Fruit fly (Drosophila melanogaster) whole organism, embryonic: ENCODE data around the gene Gk1.

Experiments
- ATbp ChIP-seq: fragments of 200-800 bp; sonication (Bioruptor generic); optimal IDR thresholded peaks from 2 replicates; lab custom pipeline; 2017; ENCODE audit warnings: missing biosample characterization, mild to moderate bottlenecking, missing genetic modification characterization, missing genetic modification reagents
- Antp ChIP-seq: fragments of 200-800 bp; sonication (Bioruptor generic); optimal IDR thresholded peaks from 3 replicates; lab custom pipeline; 2016; ENCODE audit warnings: missing biosample characterization, missing genetic modification characterization
- Atf-2 ChIP-seq: fragments of 200-800 bp; sonication (Bioruptor generic); optimal IDR thresholded peaks from 2 replicates; lab custom pipeline; 2016; ENCODE audit warnings: missing biosample characterization, missing genetic modification characterization
- CG10321 ChIP-seq: fragments of 200-800 bp; sonication (Bioruptor generic); IDR thresholded peaks from 2 replicates; pipeline ENCODE4 v1.3.6; 2022; ENCODE audit warnings: missing biosample characterization, missing genetic modification characterization
- CG11093 ChIP-seq: fragments of 200-800 bp; sonication (Bioruptor generic); IDR thresholded peaks from 3 replicates; pipeline ENCODE4 v1.3.6; 2022; ENCODE audit warnings: missing biosample characterization, missing genetic modification characterization
- CG11456 ChIP-seq: fragments of 200-800 bp; sonication (Bioruptor generic); IDR thresholded peaks from 3 replicates; pipeline ENCODE4 v1.3.6; 2022; ENCODE audit warnings: missing biosample characterization, missing genetic modification characterization
- CG11695 ChIP-seq: fragments of 200-800 bp; sonication (Bioruptor generic); IDR thresholded peaks from 3 replicates; pipeline ENCODE4 v1.3.6; 2022; ENCODE audit warnings: missing biosample characterization, missing genetic modification characterization
- CG12744 ChIP-seq: fragments of 200-800 bp; sonication (Bioruptor generic); optimal IDR thresholded peaks from 2 replicates; lab custom pipeline; 2016; ENCODE audit warnings: missing biosample characterization, missing genetic modification characterization
- CG13296 ChIP-seq: fragments of 200-800 bp; sonication (Bioruptor generic); optimal IDR thresholded peaks from 3 replicates; lab custom pipeline; 2018; ENCODE audit warnings: missing biosample characterization, mild to moderate bottlenecking, missing genetic modification characterization
- CG14050 ChIP-seq: fragments of 200-800 bp; sonication (Bioruptor generic); IDR thresholded peaks from 3 replicates; pipeline ENCODE4 v1.3.6; 2022; ENCODE audit warnings: missing biosample characterization, missing genetic modification characterization
- CG16813 ChIP-seq: fragments of 200-800 bp; sonication (Bioruptor generic); IDR thresholded peaks from 3 replicates; pipeline ENCODE4 v1.3.6; 2022; ENCODE audit warnings: missing biosample characterization, missing genetic modification characterization; ENCODE audit not compliant: partially characterized antibody
- CG2129 ChIP-seq: fragments of 200-800 bp; sonication (Bioruptor generic); IDR thresholded peaks from 2 replicates; pipeline ENCODE4 v1.3.6; 2022; ENCODE audit warnings: missing biosample characterization, missing genetic modification characterization; ENCODE audit not compliant: partially characterized antibody
- CG3163 ChIP-seq: fragments of 200-800 bp; sonication (Bioruptor generic); optimal IDR thresholded peaks from 3 replicates; lab custom pipeline; 2016; ENCODE audit warnings: missing biosample characterization, missing genetic modification characterization
- CG4424 ChIP-seq: fragments of 200-800 bp; sonication (Bioruptor generic); optimal IDR thresholded peaks from 3 replicates; lab custom pipeline; 2016; ENCODE audit warnings: missing biosample characterization, missing genetic modification characterization
- CG5245 ChIP-seq: fragments of 200-800 bp; sonication (Bioruptor generic); optimal IDR thresholded peaks from 3 replicates; lab custom pipeline; 2016; ENCODE audit warnings: missing biosample characterization, missing genetic modification characterization
- CG5953 ChIP-seq: fragments of 200-800 bp; sonication (Bioruptor generic); IDR thresholded peaks from 2 replicates; pipeline ENCODE4 v1.3.6; 2022; ENCODE audit warnings: missing biosample characterization, missing genetic modification characterization
- CG6272 ChIP-seq: fragments of 200-800 bp; sonication (Bioruptor generic); IDR thresholded peaks from 2 replicates; pipeline ENCODE4 v1.3.6; 2022; ENCODE audit warnings: missing biosample characterization, missing genetic modification characterization
- CG6689 ChIP-seq: fragments of 200-800 bp; sonication (Bioruptor generic); IDR thresholded peaks from 2 replicates; pipeline ENCODE4 v1.3.6; 2022; ENCODE audit warnings: missing biosample characterization, missing genetic modification characterization
- CG6791 ChIP-seq: fragments of 200-800 bp; sonication (Bioruptor generic); IDR thresholded peaks from 3 replicates; pipeline ENCODE4 v1.3.6; 2022; ENCODE audit warnings: missing biosample characterization, missing genetic modification characterization; ENCODE audit not compliant: partially characterized antibody
- CG9797 ChIP-seq: fragments of 200-800 bp; sonication (Bioruptor generic); optimal IDR thresholded peaks from 3 replicates; lab custom pipeline; 2018; ENCODE audit warnings: missing biosample characterization, mild to moderate bottlenecking, missing genetic modification characterization
- CG9876 ChIP-seq: fragments of 200-800 bp; sonication (Bioruptor generic); optimal IDR thresholded peaks from 2 replicates; lab custom pipeline; 2016; ENCODE audit warnings: missing biosample characterization, missing genetic modification characterization
- Chrac-16 ChIP-seq: fragments of 200-800 bp; sonication (Bioruptor generic); optimal IDR thresholded peaks from 3 replicates; lab custom pipeline; 2016; ENCODE audit warnings: missing biosample characterization, missing genetic modification characterization
- Eip74EF ChIP-seq, 2 experiments: fragments of 200-800 bp in 1 of 2; fragments of >200 bp in 1 of 2; sonication (Bioruptor generic) in 1 of 2; optimal IDR thresholded peaks; 2 replicates each; lab custom pipeline; 2017 to 2019; ENCODE audit warnings: missing biosample characterization in 2 of 2, missing genetic modification characterization in 2 of 2, mild to moderate bottlenecking in 1 of 2, moderate library complexity in 1 of 2
- Hey ChIP-seq: fragments of 200-800 bp; sonication (Bioruptor generic); optimal IDR thresholded peaks from 3 replicates; lab custom pipeline; 2018; ENCODE audit warnings: missing biosample characterization, mild to moderate bottlenecking, missing genetic modification characterization
- Lhr ChIP-seq: fragments of 200-800 bp; sonication (Bioruptor generic); optimal IDR thresholded peaks from 3 replicates; lab custom pipeline; 2017; ENCODE audit warnings: mild to moderate bottlenecking, missing biosample characterization, missing genetic modification reagents, missing genetic modification characterization
- Med ChIP-seq: fragments of 200-800 bp; sonication (Bioruptor generic); peaks from one replicate; lab custom pipeline; 2016; ENCODE audit warnings: missing biosample characterization, missing genetic modification characterization, mild to moderate bottlenecking, inconsistent platforms, moderate library complexity
- Mrtf ChIP-seq: fragments of 200-800 bp; sonication (Bioruptor generic); IDR thresholded peaks from 3 replicates; pipeline ENCODE4 v1.3.6; 2022; ENCODE audit warnings: missing biosample characterization, missing genetic modification characterization
- NFAT ChIP-seq: fragments of 200-800 bp; sonication (Bioruptor generic); IDR thresholded peaks from 2 replicates; pipeline ENCODE4 v1.3.6; 2022; ENCODE audit warnings: missing biosample characterization, missing genetic modification characterization
- Nf-YA ChIP-seq: fragments of 200-800 bp; sonication (Bioruptor generic); IDR thresholded peaks from 2 replicates; pipeline ENCODE4 v1.3.6; 2022; ENCODE audit warnings: missing biosample characterization, missing genetic modification characterization
- Oli ChIP-seq: fragments of 200-800 bp; sonication (Bioruptor generic); optimal IDR thresholded peaks from 2 replicates; lab custom pipeline; 2018; ENCODE audit warnings: missing biosample characterization, mild to moderate bottlenecking, missing genetic modification characterization, moderate library complexity
- Side ChIP-seq: fragments of 200-800 bp; sonication (Bioruptor generic); optimal IDR thresholded peaks from 2 replicates; lab custom pipeline; 2016; ENCODE audit warnings: missing biosample characterization, missing genetic modification characterization
- Sin3A ChIP-seq: fragments of >200 bp; optimal IDR thresholded peaks from 2 replicates; lab custom pipeline; 2018
- ato ChIP-seq: fragments of 200-800 bp; sonication (Bioruptor generic); IDR thresholded peaks from 2 replicates; pipeline ENCODE4 v1.3.6; 2022; ENCODE audit warnings: missing biosample characterization, missing genetic modification characterization; ENCODE audit not compliant: partially characterized antibody
- btn ChIP-seq: fragments of 200-800 bp; sonication (Bioruptor generic); optimal IDR thresholded peaks from 2 replicates; lab custom pipeline; 2016; ENCODE audit warnings: missing biosample characterization, missing genetic modification characterization
- croc ChIP-seq: fragments of 200-800 bp; sonication (Bioruptor generic); conservative IDR thresholded peaks from 3 replicates; pipeline ENCODE4 v1.3.6; 2022; ENCODE audit warnings: missing biosample characterization, missing genetic modification characterization
- dmrt11E ChIP-seq: fragments of 200-800 bp; sonication (Bioruptor generic); optimal IDR thresholded peaks from 3 replicates; lab custom pipeline; 2018; ENCODE audit warnings: missing biosample characterization, mild to moderate bottlenecking, missing genetic modification characterization, moderate library complexity
- emc ChIP-seq: fragments of 200-800 bp; sonication (Bioruptor generic); optimal IDR thresholded peaks from 2 replicates; lab custom pipeline; 2016; ENCODE audit warnings: missing biosample characterization, missing genetic modification characterization
- esg ChIP-seq: fragments of 200-800 bp; sonication (Bioruptor generic); conservative IDR thresholded peaks from 2 replicates; pipeline ENCODE4 v1.3.6; 2022; ENCODE audit warnings: missing biosample characterization, missing genetic modification characterization
- gcm2 ChIP-seq: fragments of 200-800 bp; sonication (Bioruptor generic); optimal IDR thresholded peaks from 2 replicates; lab custom pipeline; 2016; ENCODE audit warnings: missing biosample characterization, missing genetic modification characterization
- her ChIP-seq: fragments of 200-800 bp; sonication (Bioruptor generic); optimal IDR thresholded peaks from 2 replicates; lab custom pipeline; 2016; ENCODE audit warnings: missing biosample characterization, missing genetic modification characterization
- hth ChIP-seq: fragments of >200 bp; optimal IDR thresholded peaks from 2 replicates; lab custom pipeline; 2017; ENCODE audit warnings: inconsistent platforms
- ind ChIP-seq: fragments of 200-800 bp; sonication (Bioruptor generic); optimal IDR thresholded peaks from 3 replicates; lab custom pipeline; 2016; ENCODE audit warnings: missing biosample characterization, missing genetic modification characterization
- kay ChIP-seq: fragments of 200-800 bp; sonication (Bioruptor generic); optimal IDR thresholded peaks from 2 replicates; lab custom pipeline; 2016; ENCODE audit warnings: missing biosample characterization, missing genetic modification characterization
- ken ChIP-seq: fragments of 200-800 bp; sonication (Bioruptor generic); IDR thresholded peaks from 3 replicates; pipeline ENCODE4 v1.3.6; 2022; ENCODE audit warnings: missing biosample characterization, missing genetic modification characterization
- pb ChIP-seq: fragments of 200-800 bp; sonication (Bioruptor generic); optimal IDR thresholded peaks from 3 replicates; lab custom pipeline; 2016; ENCODE audit warnings: missing biosample characterization, missing genetic modification characterization
- pho ChIP-seq: fragments of 200-800 bp; sonication (Bioruptor generic); optimal IDR thresholded peaks from 2 replicates; lab custom pipeline; 2016; ENCODE audit warnings: missing biosample characterization, missing genetic modification characterization
- pnt ChIP-seq: fragments of 200-800 bp; sonication (Bioruptor generic); optimal IDR thresholded peaks from 3 replicates; lab custom pipeline; 2016; ENCODE audit warnings: missing biosample characterization, missing genetic modification characterization
- prd ChIP-seq, 3 experiments: fragments of >200 bp in 2 of 3; fragments of 200-800 bp in 1 of 3; sonication (Bioruptor generic) in 1 of 3; optimal IDR thresholded peaks in 2 of 3; IDR thresholded peaks in 1 of 3; 2 replicates in 2 of 3; 3 replicates in 1 of 3; pipeline versions ENCODE4 v1.3.6 to Lab custom; 2017 to 2022; ENCODE audit warnings: missing biosample characterization in 1 of 3, missing genetic modification characterization in 1 of 3
- psq ChIP-seq: fragments of 200-800 bp; sonication (Bioruptor generic); optimal IDR thresholded peaks from 2 replicates; lab custom pipeline; 2017; ENCODE audit warnings: missing biosample characterization, missing genetic modification characterization
- vvl ChIP-seq: fragments of 200-800 bp; sonication (Bioruptor generic); IDR thresholded peaks from 2 replicates; pipeline ENCODE4 v1.3.6; 2022; ENCODE audit warnings: missing biosample characterization, missing genetic modification characterization
- zen ChIP-seq: fragments of 200-800 bp; sonication (Bioruptor generic); optimal IDR thresholded peaks from 3 replicates; lab custom pipeline; 2018; ENCODE audit warnings: missing biosample characterization, mild to moderate bottlenecking, missing genetic modification characterization, moderate library complexity

The Gk1 gene

DNA sequence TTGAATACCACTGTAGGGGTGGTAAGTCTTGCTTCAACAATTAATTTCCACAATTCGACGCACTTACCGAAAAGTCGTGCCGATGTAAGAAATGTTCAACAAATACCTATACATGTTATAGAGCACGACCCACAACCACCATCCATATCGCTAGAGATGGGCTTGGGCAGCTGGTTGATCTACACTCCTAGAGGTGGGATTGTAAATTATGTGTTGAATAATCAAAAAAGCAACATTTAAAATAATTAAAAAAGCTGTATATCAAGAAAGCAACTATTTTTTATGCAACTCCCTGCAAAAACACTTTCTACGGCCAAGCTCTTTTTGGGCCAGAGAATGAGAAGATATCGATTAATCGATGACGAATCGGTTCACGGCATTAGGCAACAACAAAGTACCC is 21.4 kb downstream of the Gk1 start, which contains the start of the genes CG34140, Mkp and Mtch (continued):
- no peak for TF ChIP-seq prd (optimal IDR thresholded peaks at IDR 0.05; lab: Kevin White, UChicago)
- TF ChIP-seq prd (GFP tag; IDR thresholded peaks at IDR 0.05; lab: Robert Waterston, UW), result peak; percentile 92
- no peak for TF ChIP-seq ATbp (GFP tag; lab: Kevin White, UChicago)
- TF ChIP-seq CG4424 (GFP tag; lab: Kevin White, UChicago), result peak; percentile 87
- TF ChIP-seq Eip74EF (GFP tag; optimal IDR thresholded peaks at IDR 0.05; lab: Kevin White, UChicago), result no peak
- peak; percentile 68 for TF ChIP-seq emc (GFP tag; lab: Kevin White, UChicago)
- peak; percentile 96 for TF ChIP-seq Sin3A (lab: Kevin White, UChicago)
- peak; percentile 76 for TF ChIP-seq gcm2 (GFP tag; lab: Kevin White, UChicago)
- TF ChIP-seq Antp (GFP tag; lab: Kevin White, UChicago), result peak; percentile 89
- TF ChIP-seq ato, result peak; percentile 73
- TF ChIP-seq Chrac-16 (GFP tag; lab: Kevin White, UChicago), result peak; percentile 87
- peak; percentile 90 for TF ChIP-seq kay
- TF ChIP-seq Mrtf (GFP tag; lab: Robert Waterston, UW), result 0 out of 3 replicates have a peak, but pooled peaks have one; percentile 51
- TF ChIP-seq esg (GFP tag; lab: Robert Waterston, UW), result peak; percentile 76
- peak; percentile 82 for TF ChIP-seq CG11456 (GFP tag; lab: Robert Waterston, UW)
- peak; percentile 59 for TF ChIP-seq croc (GFP tag; lab: Robert Waterston, UW)
- peak; percentile 78 for TF ChIP-seq zen (tag; lab: Kevin White, UChicago)
- peak; percentile 87 for TF ChIP-seq Side (GFP tag; lab: Kevin White, UChicago)
- TF ChIP-seq pho (GFP tag; lab: Kevin White, UChicago), result peak; percentile 91
- TF ChIP-seq ken (GFP tag; lab: Robert Waterston, UW), result peak; percentile 80
- TF ChIP-seq vvl (GFP tag; lab: Robert Waterston, UW), result peak; percentile 85
- TF ChIP-seq Lhr (GFP tag; lab: Kevin White, UChicago), result no peak
- TF ChIP-seq CG11695 (GFP tag; lab: Robert Waterston, UW), result peak; percentile 80
- TF ChIP-seq CG11093 (GFP tag; lab: Robert Waterston, UW), result peak; percentile 33; the same call in 1 of the 3 replicates
- TF ChIP-seq CG2129 (GFP tag; lab: Robert Waterston, UW), result peak; percentile 97
- TF ChIP-seq CG13296 (GFP tag; lab: Kevin White, UChicago), result no peak
- peak; percentile 95 for TF ChIP-seq CG16813 (GFP tag; lab: Robert Waterston, UW)
- no peak for TF ChIP-seq hth
- peak; percentile 14 for TF ChIP-seq btn (GFP tag; lab: Kevin White, UChicago)
- TF ChIP-seq CG12744 (GFP tag; lab: Kevin White, UChicago), result peak; percentile 82
- 0 out of 2 replicates have a peak, but pooled peaks have one; percentile 26 for TF ChIP-seq CG10321
- TF ChIP-seq CG6272, result peak; percentile 83
- TF ChIP-seq Oli (tag; lab: Kevin White, UChicago), result no peak
- peak; percentile 42 for TF ChIP-seq CG3163 (GFP tag; lab: Kevin White, UChicago)
- TF ChIP-seq Nf-YA (GFP tag; lab: Robert Waterston, UW), result no peak
- TF ChIP-seq CG9797 (GFP tag; lab: Kevin White, UChicago), result peak; percentile 84
- peak; percentile 77 for TF ChIP-seq pnt (GFP tag; lab: Kevin White, UChicago)
- TF ChIP-seq CG5953 (GFP tag; lab: Robert Waterston, UW), result no peak
- TF ChIP-seq her, result peak; percentile 79
- peak; percentile 81 for TF ChIP-seq CG6689 (GFP tag; lab: Robert Waterston, UW)
- peak; percentile 55 for TF ChIP-seq psq
- peak; percentile 91 for TF ChIP-seq ind (GFP tag; lab: Kevin White, UChicago)
- no peak for TF ChIP-seq Hey (tag; lab: Kevin White, UChicago)
- TF ChIP-seq Atf-2 (GFP tag; lab: Kevin White, UChicago), result peak; percentile 83
- peak; percentile 39 for TF ChIP-seq pb (GFP tag; lab: Kevin White, UChicago)
- TF ChIP-seq CG9876 (GFP tag; lab: Kevin White, UChicago), result peak; percentile 67
- peak; percentile 74; the same call in 2 of the 3 replicates for TF ChIP-seq CG6791 (GFP tag; lab: Robert Waterston, UW)
- peak; percentile 80 for TF ChIP-seq dmrt11E (tag; lab: Kevin White, UChicago)
- peak; percentile 76; the same call in 1 of the 2 replicates for TF ChIP-seq NFAT (GFP tag; lab: Robert Waterston, UW)
- peak; percentile 70; the same call in 2 of the 3 replicates for TF ChIP-seq CG14050 (GFP tag; lab: Robert Waterston, UW)
- TF ChIP-seq Med, result peak; percentile 99
- peak; percentile 69 for TF ChIP-seq CG5245
